Fruit fly (Drosophila melanogaster): Measurements from ENCODE around the gene CG18731.

The CG18731 gene

DNA sequence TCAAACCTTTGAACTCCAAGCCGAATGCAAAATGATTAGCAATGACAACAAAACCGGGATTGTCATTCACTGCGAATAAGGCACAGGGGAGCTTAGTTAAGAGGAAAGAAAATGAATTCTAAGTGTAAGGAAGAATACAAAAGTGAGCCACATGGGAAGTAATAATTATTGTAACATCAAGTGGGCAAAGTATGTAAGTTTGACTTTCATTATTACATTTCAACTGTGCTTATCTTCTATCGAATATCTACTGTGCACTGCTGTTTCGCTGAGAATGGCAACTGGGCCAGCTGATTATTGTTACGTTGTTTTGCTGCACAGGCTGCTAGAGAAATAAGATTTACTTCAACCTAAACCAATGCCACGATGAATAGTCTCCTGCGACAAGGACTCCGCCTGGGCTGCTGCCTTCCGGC is 11.9 kb downstream of the CG18731 start, which contains the start of the genes CG7601 and CIA30 (continued):
- TF ChIP-seq chinmo (GFP tag; IDR thresholded peaks at IDR 0.05; ENCODE audit: partially characterized antibody) (0 out of 4 replicates have a peak, but pooled peaks have one; percentile 39), sr (GFP tag; IDR thresholded peaks at IDR 0.05) (peak; percentile 100), bsh (GFP tag; optimal IDR thresholded peaks at IDR 0.05) (peak; percentile 91 to 96), Trl (optimal IDR thresholded peaks at IDR 0.05) (no peak), Trl (GFP tag; optimal IDR thresholded peaks at IDR 0.05) (peak; percentile 99), hkb (optimal IDR thresholded peaks at IDR 0.05) (no peak), hkb (GFP tag; IDR thresholded peaks at IDR 0.05) (peak; percentile 100), Doc3 (GFP tag; IDR thresholded peaks at IDR 0.05; ENCODE audit: partially characterized antibody) (no peak), shn (GFP tag; optimal IDR thresholded peaks at IDR 0.05) (peak; percentile 98), CG12391 (tag; optimal IDR thresholded peaks at IDR 0.05) (peak; percentile 96), Meics (GFP tag; optimal IDR thresholded peaks at IDR 0.05) (peak; percentile 98), CG4424 (GFP tag; optimal IDR thresholded peaks at IDR 0.05) (peak; percentile 99), CG3726 (GFP tag; IDR thresholded peaks at IDR 0.05) (peak; percentile 100), CG11560 (tag; IDR thresholded peaks at IDR 0.05) (peak; percentile 97), Ravus (GFP tag; IDR thresholded peaks at IDR 0.05) (peak; percentile 100), CG7928 (GFP tag; optimal IDR thresholded peaks at IDR 0.05) (peak; percentile 84), CG3163 (GFP tag; optimal IDR thresholded peaks at IDR 0.05) (peak; percentile 91), ap (GFP tag; IDR thresholded peaks at IDR 0.05) (peak; percentile 100), mam (GFP tag; optimal IDR thresholded peaks at IDR 0.05) (peak; percentile 100), CTCF (GFP tag; optimal IDR thresholded peaks at IDR 0.05) (peak; percentile 63), CG8388 (GFP tag; optimal IDR thresholded peaks at IDR 0.05) (peak; percentile 96), dmrt99B (tag; optimal IDR thresholded peaks at IDR 0.05) (peak; percentile 97), org-1 (GFP tag; optimal IDR thresholded peaks at IDR 0.05) (peak; percentile 98), klu (GFP tag; IDR thresholded peaks at IDR 0.05) (peak; percentile 100), Sox102F (GFP tag; optimal IDR thresholded peaks at IDR 0.05) (peak; percentile 96), E2f2 (GFP tag; IDR thresholded peaks at IDR 0.05) (peak; percentile 92), slp2 (GFP tag; optimal IDR thresholded peaks at IDR 0.05) (peak; percentile 99), knrl (GFP tag; IDR thresholded peaks at IDR 0.05; ENCODE audit: partially characterized antibody) (0 out of 3 replicates have a peak, but pooled peaks have one; percentile 41), tx (GFP tag; optimal IDR thresholded peaks at IDR 0.05) (peak; percentile 98), CG18476 (GFP tag; optimal IDR thresholded peaks at IDR 0.05) (peak; percentile 97), lola (GFP tag; optimal IDR thresholded peaks at IDR 0.05) (peak in 1 of 3 experiments; percentile 93), Mad (GFP tag; optimal IDR thresholded peaks at IDR 0.05) (peak; percentile 97), vnd (GFP tag; IDR thresholded peaks at IDR 0.05; ENCODE audit: partially characterized antibody) (no peak), CG6765 (GFP tag; optimal IDR thresholded peaks at IDR 0.05) (peak; percentile 95), cato (GFP tag; optimal IDR thresholded peaks at IDR 0.05; ENCODE audit: borderline replicate concordance) (peak; percentile 94), oc (tag; optimal IDR thresholded peaks at IDR 0.05) (peak; percentile 95), HmgZ (tag; optimal IDR thresholded peaks at IDR 0.05) (peak; percentile 98), Hr3 (GFP tag; optimal IDR thresholded peaks at IDR 0.05) (peak; percentile 97), emc (GFP tag; optimal IDR thresholded peaks at IDR 0.05) (peak; percentile 97), lilli (GFP tag; optimal IDR thresholded peaks at IDR 0.05) (peak; percentile 99), Optix (GFP tag; IDR thresholded peaks at IDR 0.05) (peak; percentile 100), CG11398 (GFP tag; optimal IDR thresholded peaks at IDR 0.05) (peak; percentile 96), lbe (GFP tag; optimal IDR thresholded peaks at IDR 0.05) (peak; percentile 97), dimm (GFP tag; IDR thresholded peaks at IDR 0.05) (peak; percentile 100), CG14965 (GFP tag; optimal IDR thresholded peaks at IDR 0.05; ENCODE audit: borderline replicate concordance) (peak; percentile 92), pb (GFP tag; optimal IDR thresholded peaks at IDR 0.05) (peak; percentile 99), Adf1 (GFP tag; IDR thresholded peaks at IDR 0.05) (peak; percentile 93), CG6854 (GFP tag; optimal IDR thresholded peaks at IDR 0.05) (peak; percentile 94), nmo (GFP tag; optimal IDR thresholded peaks at IDR 0.05) (peak; percentile 99), ranshi (GFP tag; IDR thresholded peaks at IDR 0.05) (peak; percentile 100), Xbp1 (GFP tag; optimal IDR thresholded peaks at IDR 0.05) (peak; percentile 99), CG7357 (GFP tag; IDR thresholded peaks at IDR 0.05) (peak; percentile 99)

All from whole organism, embryonic.